Worm (Caenorhabditis elegans): Measurements from ENCODE around the gene M04C3.5.

The M04C3.5 gene

ce11 chrV:19473842-19474514, 24.4 kb downstream of the M04C3.5 start, which contains the start of gene Y43F8B.10:
Y43F8B.10 (plus strand) TSS chrV:19474464.
- TF ChIP-seq T22C8.4 (GFP tag; IDR thresholded peaks at IDR 0.05) (no peak), tab-1 (GFP tag; IDR thresholded peaks at IDR 0.05) (no peak), med-1 (GFP tag; optimal IDR thresholded peaks at IDR 0.05; ENCODE audit: insufficient read depth) (no peak), ztf-23 (GFP tag; IDR thresholded peaks at IDR 0.05) (no peak), ref-1 (GFP tag; conservative IDR thresholded peaks at IDR 0.05) (no peak), ztf-29 (GFP tag; IDR thresholded peaks at IDR 0.05) (no peak), cog-1 (tag; optimal IDR thresholded peaks at IDR 0.05) (no peak), flt-1 (GFP tag; IDR thresholded peaks at IDR 0.05) (no peak), klf-2 (GFP tag; conservative IDR thresholded peaks at IDR 0.05) (no peak)

DNA sequence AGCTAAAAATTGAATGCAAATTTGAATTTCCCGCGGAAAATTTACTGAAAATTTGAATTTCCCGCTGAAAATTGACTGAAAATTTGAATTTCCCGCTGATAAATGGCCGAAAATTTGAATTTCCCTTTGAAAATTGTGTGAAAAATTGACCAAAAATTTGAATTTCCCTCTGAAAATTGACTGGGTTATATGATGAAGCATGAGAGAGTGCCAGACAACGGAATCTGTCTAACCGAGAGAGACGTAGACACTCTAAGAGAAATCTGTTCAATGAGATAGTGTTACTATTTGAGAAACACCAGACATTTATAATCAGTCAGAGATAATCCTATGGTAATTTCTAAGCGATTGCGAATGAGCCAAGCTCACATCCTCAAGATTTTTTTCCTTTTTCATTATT, 27.8 kb downstream of the M04C3.5 start:
- no peak for TF ChIP-seq ztf-29 (GFP tag; IDR thresholded peaks at IDR 0.05)
- no peak for TF ChIP-seq ref-1 (GFP tag; conservative IDR thresholded peaks at IDR 0.05)
- no peak for TF ChIP-seq flt-1 (GFP tag; IDR thresholded peaks at IDR 0.05)
- no peak for TF ChIP-seq T22C8.4 (GFP tag; IDR thresholded peaks at IDR 0.05)
- TF ChIP-seq ztf-23 (GFP tag; IDR thresholded peaks at IDR 0.05), result no peak
- TF ChIP-seq klf-2 (GFP tag; conservative IDR thresholded peaks at IDR 0.05), result no peak
- TF ChIP-seq cog-1 (tag; optimal IDR thresholded peaks at IDR 0.05), result no peak
- TF ChIP-seq tab-1 (GFP tag; IDR thresholded peaks at IDR 0.05), result no peak
- no peak for TF ChIP-seq med-1 (GFP tag; optimal IDR thresholded peaks at IDR 0.05; ENCODE audit: insufficient read depth)

- TF ChIP-seq ref-1 (GFP tag; conservative IDR thresholded peaks at IDR 0.05) (no peak), klf-2 (GFP tag; conservative IDR thresholded peaks at IDR 0.05) (no peak), med-1 (GFP tag; optimal IDR thresholded peaks at IDR 0.05; ENCODE audit: insufficient read depth) (no peak), cog-1 (tag; optimal IDR thresholded peaks at IDR 0.05) (no peak), ztf-29 (GFP tag; IDR thresholded peaks at IDR 0.05) (no peak), T22C8.4 (GFP tag; IDR thresholded peaks at IDR 0.05) (no peak), ztf-23 (GFP tag; IDR thresholded peaks at IDR 0.05) (no peak)
Observed at ce11 chrV:19477852-19478251, 28.3 kb downstream of the M04C3.5 start, which contains the start of gene Y43F8B.9. Y43F8B.9 (plus strand) TSS chrV:19478152.

ce11 chrV:19482535-19482934, 33.0 kb downstream of the M04C3.5 start, which contains the start of gene Y43F8B.22:
Y43F8B.22 (plus strand) TSS chrV:19482835.
- TF ChIP-seq T22C8.4 (GFP tag; IDR thresholded peaks at IDR 0.05) (no peak), flt-1 (GFP tag; IDR thresholded peaks at IDR 0.05) (no peak), tab-1 (GFP tag; IDR thresholded peaks at IDR 0.05) (no peak), klf-2 (GFP tag; conservative IDR thresholded peaks at IDR 0.05) (no peak), med-1 (GFP tag; optimal IDR thresholded peaks at IDR 0.05; ENCODE audit: insufficient read depth) (no peak), ztf-29 (GFP tag; IDR thresholded peaks at IDR 0.05) (no peak), cog-1 (tag; optimal IDR thresholded peaks at IDR 0.05) (no peak), ztf-23 (GFP tag; IDR thresholded peaks at IDR 0.05) (no peak), ref-1 (GFP tag; conservative IDR thresholded peaks at IDR 0.05) (no peak)

DNA sequence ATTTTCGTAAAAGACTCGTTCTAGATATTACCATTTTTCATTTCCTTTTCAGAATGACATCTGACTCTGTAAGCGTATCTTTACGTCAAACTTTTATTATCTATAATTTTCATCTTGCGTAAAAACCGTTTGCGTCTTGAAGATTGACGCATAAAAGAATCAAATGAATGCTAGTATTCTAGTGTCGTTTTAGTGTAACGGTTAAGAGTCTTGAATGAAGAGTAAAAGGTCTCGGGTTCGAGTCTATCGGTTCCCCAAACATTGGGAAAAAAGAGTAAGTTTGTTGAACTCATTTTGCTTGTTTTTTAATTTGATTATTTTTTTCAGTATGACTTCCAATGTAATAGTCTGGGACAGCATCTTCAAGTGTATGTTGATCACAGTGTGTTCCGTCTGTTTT, 35.0 kb downstream of the M04C3.5 start, which contains the start of gene Y43F8B.17:
TSS of gene Y43F8B.17 (plus strand) at position 215 of the 400 bp plus-strand sequence.
- TF ChIP-seq cog-1 (tag; optimal IDR thresholded peaks at IDR 0.05) (no peak), T22C8.4 (GFP tag; IDR thresholded peaks at IDR 0.05) (no peak), klf-2 (GFP tag; conservative IDR thresholded peaks at IDR 0.05) (no peak), med-1 (GFP tag; optimal IDR thresholded peaks at IDR 0.05; ENCODE audit: insufficient read depth) (no peak), ztf-23 (GFP tag; IDR thresholded peaks at IDR 0.05) (no peak), ref-1 (GFP tag; conservative IDR thresholded peaks at IDR 0.05) (no peak), ztf-29 (GFP tag; IDR thresholded peaks at IDR 0.05) (no peak), flt-1 (GFP tag; IDR thresholded peaks at IDR 0.05) (no peak), tab-1 (GFP tag; IDR thresholded peaks at IDR 0.05) (no peak)

DNA sequence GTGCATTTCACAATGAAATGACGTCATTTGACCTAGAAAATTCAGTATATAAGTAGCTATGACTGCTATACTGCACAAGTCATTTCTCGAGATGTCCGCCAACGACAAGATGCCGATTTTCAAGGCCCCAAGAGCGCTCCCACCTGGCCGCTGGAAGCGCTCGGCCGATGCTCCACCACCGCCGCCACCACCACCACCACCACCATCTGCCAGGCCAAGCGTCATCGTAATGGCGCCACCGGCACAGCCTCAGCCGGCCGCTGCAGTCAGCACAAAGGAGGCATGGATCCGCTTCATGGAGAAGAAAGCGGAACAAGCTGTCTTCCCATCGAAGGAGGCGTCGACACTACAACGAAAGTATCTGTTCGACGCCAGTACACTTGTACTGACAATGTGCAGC, 35.7 kb downstream of the M04C3.5 start, which contains the start of gene Y43F8B.28:
TSS of gene Y43F8B.28 (plus strand) at position 59 of the 400 bp plus-strand sequence.
- TF ChIP-seq med-1 (GFP tag; optimal IDR thresholded peaks at IDR 0.05; ENCODE audit: insufficient read depth) (no peak), tab-1 (GFP tag; IDR thresholded peaks at IDR 0.05) (no peak), ztf-23 (GFP tag; IDR thresholded peaks at IDR 0.05) (no peak), T22C8.4 (GFP tag; IDR thresholded peaks at IDR 0.05) (no peak), cog-1 (tag; optimal IDR thresholded peaks at IDR 0.05) (no peak)

ce11 chrV:19485690-19486089, 36.2 kb downstream of the M04C3.5 start, which contains the start of gene Y43F8B.18:
Y43F8B.18 (plus strand) TSS chrV:19485990.
- TF ChIP-seq flt-1 (GFP tag; IDR thresholded peaks at IDR 0.05) (no peak), med-1 (GFP tag; optimal IDR thresholded peaks at IDR 0.05; ENCODE audit: insufficient read depth) (no peak), cog-1 (tag; optimal IDR thresholded peaks at IDR 0.05) (no peak), ztf-23 (GFP tag; IDR thresholded peaks at IDR 0.05) (no peak), klf-2 (GFP tag; conservative IDR thresholded peaks at IDR 0.05) (no peak), ref-1 (GFP tag; conservative IDR thresholded peaks at IDR 0.05) (no peak), ztf-29 (GFP tag; IDR thresholded peaks at IDR 0.05) (no peak), T22C8.4 (GFP tag; IDR thresholded peaks at IDR 0.05) (no peak), tab-1 (GFP tag; IDR thresholded peaks at IDR 0.05) (no peak)

ce11 chrV:19490461-19490860, 40.9 kb downstream of the M04C3.5 start, which contains the start of gene Y43F8B.7:
Y43F8B.7 (plus strand) TSS chrV:19490761.
- TF ChIP-seq ztf-23 (GFP tag; IDR thresholded peaks at IDR 0.05) (no peak), med-1 (GFP tag; optimal IDR thresholded peaks at IDR 0.05; ENCODE audit: insufficient read depth) (no peak), T22C8.4 (GFP tag; IDR thresholded peaks at IDR 0.05) (no peak), ref-1 (GFP tag; conservative IDR thresholded peaks at IDR 0.05) (no peak), tab-1 (GFP tag; IDR thresholded peaks at IDR 0.05) (no peak), ztf-29 (GFP tag; IDR thresholded peaks at IDR 0.05) (no peak), cog-1 (tag; optimal IDR thresholded peaks at IDR 0.05) (no peak), flt-1 (GFP tag; IDR thresholded peaks at IDR 0.05) (no peak), klf-2 (GFP tag; conservative IDR thresholded peaks at IDR 0.05) (no peak)

ce11 chrV:19491302-19491701, 41.8 kb downstream of the M04C3.5 start, which contains the start of gene Y43F8B.29:
Y43F8B.29 (plus strand) TSS chrV:19491602.
- TF ChIP-seq T22C8.4 (GFP tag; IDR thresholded peaks at IDR 0.05) (no peak), klf-2 (GFP tag; conservative IDR thresholded peaks at IDR 0.05) (no peak), tab-1 (GFP tag; IDR thresholded peaks at IDR 0.05) (no peak), ztf-23 (GFP tag; IDR thresholded peaks at IDR 0.05) (no peak), ztf-29 (GFP tag; IDR thresholded peaks at IDR 0.05) (no peak), flt-1 (GFP tag; IDR thresholded peaks at IDR 0.05) (no peak)

Measured in whole organism, midembryonic.